Worm (Caenorhabditis elegans) whole organism, early embryonic: ENCODE results near the gene F19B10.13.

Experiments used
- aly-1 ChIP-seq: sonication (generic microtip); optimal IDR thresholded peaks from 2 replicates; lab custom pipeline; 2016; ENCODE audit warnings: missing genetic modification characterization, missing compliant biosample characterization
- ama-1 ChIP-seq: fragments of 150-350 bp; optimal IDR thresholded peaks from 2 replicates; lab custom pipeline; 2014
- ceh-13 ChIP-seq: fragments of 200-800 bp; sonication (Bioruptor generic); optimal IDR thresholded peaks from 2 replicates; lab custom pipeline; 2018; ENCODE audit warnings: mild to moderate bottlenecking, missing genetic modification characterization, missing compliant biosample characterization
- ceh-36 ChIP-seq: sonication (generic microtip); optimal IDR thresholded peaks from 2 replicates; lab custom pipeline; 2016; ENCODE audit warnings: missing genetic modification characterization, inconsistent platforms, missing compliant biosample characterization
- hmbx-1 ChIP-seq: sonication (generic microtip); optimal IDR thresholded peaks from 2 replicates; lab custom pipeline; 2016; ENCODE audit warnings: mild to moderate bottlenecking, missing genetic modification characterization, missing compliant biosample characterization
- pes-1 ChIP-seq: fragments of 200-800 bp; sonication (Bioruptor generic); IDR thresholded peaks from 2 replicates; pipeline ENCODE4 v1.3.6; 2022; ENCODE audit warnings: missing genetic modification reagents, missing genetic modification characterization, missing compliant biosample characterization
- scrt-1 ChIP-seq: fragments of 200-800 bp; sonication (Bioruptor generic); IDR thresholded peaks from 2 replicates; pipeline ENCODE4 v1.3.6; 2022; ENCODE audit warnings: missing genetic modification characterization, missing compliant biosample characterization
- tbx-11 ChIP-seq: fragments of 200-800 bp; sonication (Bioruptor generic); IDR thresholded peaks from 2 replicates; pipeline ENCODE4 v1.3.6; 2022; ENCODE audit warnings: missing genetic modification characterization, missing compliant biosample characterization
- tra-4 ChIP-seq: sonication (generic microtip); optimal IDR thresholded peaks from 2 replicates; lab custom pipeline; 2017; ENCODE audit warnings: missing genetic modification characterization, missing compliant biosample characterization

ce11 chrII:3684487-3685067 lies 22.5 kb downstream of the F19B10.13 start:
- no peak for TF ChIP-seq ama-1 (lab: Kevin White, UChicago)
- no peak for TF ChIP-seq pes-1 (GFP tag; lab: Robert Waterston, UW)
- TF ChIP-seq ceh-13 (GFP tag; lab: Kevin White, UChicago), result no peak
- no peak for TF ChIP-seq tra-4
- TF ChIP-seq scrt-1, result no peak
- no peak for TF ChIP-seq tbx-11 (GFP tag; lab: Robert Waterston, UW)
- TF ChIP-seq ceh-36 (tag; lab: Kevin White, UChicago), result no peak
- TF ChIP-seq aly-1, result no peak
- TF ChIP-seq hmbx-1, result no peak
